Fruit fly (Drosophila melanogaster) whole organism, embryonic: Measurements from ENCODE around the gene CG11912.

ENCODE experiments used
- Atf6 ChIP-seq: fragments of 200-800 bp; sonication (Bioruptor generic); IDR thresholded peaks from 2 replicates; pipeline ENCODE4 v1.3.6; 2022; ENCODE audit warnings: missing biosample characterization, missing genetic modification characterization
- CG10209 ChIP-seq: fragments of 200-800 bp; sonication (Bioruptor generic); optimal IDR thresholded peaks from 3 replicates; lab custom pipeline; 2017; ENCODE audit warnings: missing biosample characterization, mild to moderate bottlenecking, missing genetic modification characterization, missing genetic modification reagents
- CG10979 ChIP-seq: fragments of 200-800 bp; sonication (Bioruptor generic); optimal IDR thresholded peaks from 2 replicates; lab custom pipeline; 2018; ENCODE audit warnings: missing biosample characterization, mild to moderate bottlenecking, missing genetic modification characterization, moderate library complexity
- CG11093 ChIP-seq: fragments of 200-800 bp; sonication (Bioruptor generic); IDR thresholded peaks from 3 replicates; pipeline ENCODE4 v1.3.6; 2022; ENCODE audit warnings: missing biosample characterization, missing genetic modification characterization
- CG12942 ChIP-seq: fragments of 200-800 bp; sonication (Bioruptor generic); optimal IDR thresholded peaks from 3 replicates; lab custom pipeline; 2016; ENCODE audit warnings: missing biosample characterization, missing genetic modification characterization
- CG13624 ChIP-seq: fragments of 200-800 bp; sonication (Bioruptor generic); optimal IDR thresholded peaks from 2 replicates; lab custom pipeline; 2016; ENCODE audit warnings: missing biosample characterization, missing genetic modification characterization
- CG14014 ChIP-seq: fragments of 200-800 bp; sonication (Bioruptor generic); IDR thresholded peaks from 2 replicates; pipeline ENCODE4 v1.3.6; 2022; ENCODE audit warnings: missing biosample characterization, missing genetic modification characterization
- CG14667 ChIP-seq: fragments of 200-800 bp; sonication (Bioruptor generic); IDR thresholded peaks from 2 replicates; pipeline ENCODE4 v1.3.6; 2022; ENCODE audit warnings: missing biosample characterization, missing genetic modification characterization
- CG14860 ChIP-seq: fragments of 200-800 bp; sonication (Bioruptor generic); IDR thresholded peaks from 3 replicates; pipeline ENCODE4 v1.3.6; 2022; ENCODE audit warnings: missing biosample characterization, missing genetic modification characterization; ENCODE audit not compliant: partially characterized antibody
- CG15011 ChIP-seq: fragments of 200-800 bp; sonication (Bioruptor generic); optimal IDR thresholded peaks from 3 replicates; lab custom pipeline; 2018; ENCODE audit warnings: missing biosample characterization, mild to moderate bottlenecking, missing genetic modification characterization
- CG2678 ChIP-seq: fragments of 200-800 bp; sonication (Bioruptor generic); optimal IDR thresholded peaks from 3 replicates; lab custom pipeline; 2019; ENCODE audit warnings: missing biosample characterization, mild to moderate bottlenecking, missing genetic modification characterization, moderate library complexity
- CG30403 ChIP-seq: fragments of 200-800 bp; sonication (Bioruptor generic); optimal IDR thresholded peaks from 3 replicates; lab custom pipeline; 2016; ENCODE audit warnings: missing biosample characterization, missing genetic modification characterization
- CG32532 ChIP-seq: fragments of 200-800 bp; sonication (Bioruptor generic); IDR thresholded peaks from 2 replicates; pipeline ENCODE4 v1.3.6; 2022; ENCODE audit warnings: missing biosample characterization, missing genetic modification characterization
- CG32772 ChIP-seq: fragments of 200-800 bp; sonication (Bioruptor generic); IDR thresholded peaks from 2 replicates; pipeline ENCODE4 v1.3.6; 2022; ENCODE audit warnings: missing biosample characterization, missing genetic modification characterization
- CG3847 ChIP-seq: fragments of 200-800 bp; sonication (Bioruptor generic); IDR thresholded peaks from 2 replicates; pipeline ENCODE4 v1.3.6; 2022; ENCODE audit warnings: missing biosample characterization, missing genetic modification characterization
- CG42726 ChIP-seq: fragments of 200-800 bp; sonication (Bioruptor generic); IDR thresholded peaks from 2 replicates; pipeline ENCODE4 v1.3.6; 2022; ENCODE audit warnings: missing biosample characterization, missing genetic modification characterization; ENCODE audit not compliant: partially characterized antibody
- CG4282 ChIP-seq: fragments of 200-800 bp; sonication (Bioruptor generic); optimal IDR thresholded peaks from 2 replicates; lab custom pipeline; 2016; ENCODE audit warnings: missing biosample characterization, missing genetic modification characterization
- CG4617 ChIP-seq: fragments of 200-800 bp; sonication (Bioruptor generic); optimal IDR thresholded peaks from 3 replicates; lab custom pipeline; 2016; ENCODE audit warnings: missing biosample characterization, missing genetic modification characterization, borderline replicate concordance
- CG7745 ChIP-seq: fragments of 200-800 bp; sonication (Bioruptor generic); optimal IDR thresholded peaks from 2 replicates; lab custom pipeline; 2018; ENCODE audit warnings: missing biosample characterization, mild to moderate bottlenecking, missing genetic modification characterization, moderate library complexity
- CG7963 ChIP-seq: fragments of 200-800 bp; sonication (Bioruptor generic); IDR thresholded peaks from 3 replicates; pipeline ENCODE4 v1.3.6; 2022; ENCODE audit warnings: missing biosample characterization, missing genetic modification characterization; ENCODE audit not compliant: partially characterized antibody
- CkIIα-i1 ChIP-seq: fragments of 200-800 bp; sonication (Bioruptor generic); IDR thresholded peaks from 2 replicates; pipeline ENCODE4 v1.3.6; 2022; ENCODE audit warnings: missing biosample characterization, missing genetic modification characterization
- Dfd ChIP-seq, 2 experiments: fragments of >200 bp; optimal IDR thresholded peaks; 2 replicates each; lab custom pipeline; 2017; ENCODE audit warnings: missing biosample characterization in 2 of 2, missing genetic modification characterization in 2 of 2
- Doc3 ChIP-seq: fragments of 200-800 bp; sonication (Bioruptor generic); IDR thresholded peaks from 3 replicates; pipeline ENCODE4 v1.3.6; 2022; ENCODE audit warnings: missing biosample characterization, missing genetic modification characterization; ENCODE audit not compliant: partially characterized antibody
- Fer3 ChIP-seq: fragments of 200-800 bp; sonication (Bioruptor generic); optimal IDR thresholded peaks from 2 replicates; lab custom pipeline; 2018; ENCODE audit warnings: missing biosample characterization, mild to moderate bottlenecking, missing genetic modification characterization, moderate library complexity
- HLH54F ChIP-seq: fragments of 200-800 bp; sonication (Bioruptor generic); optimal IDR thresholded peaks from 3 replicates; lab custom pipeline; 2016; ENCODE audit warnings: missing biosample characterization, missing genetic modification characterization
- HmgD ChIP-seq: fragments of 200-800 bp; sonication (Bioruptor generic); optimal IDR thresholded peaks from 3 replicates; lab custom pipeline; 2016; ENCODE audit warnings: missing biosample characterization, missing genetic modification characterization
- Hmr ChIP-seq: fragments of 200-800 bp; sonication (Bioruptor generic); optimal IDR thresholded peaks from 3 replicates; lab custom pipeline; 2017; ENCODE audit warnings: mild to moderate bottlenecking, missing biosample characterization, missing genetic modification reagents, missing genetic modification characterization
- Med ChIP-seq: fragments of 200-800 bp; sonication (Bioruptor generic); peaks from one replicate; lab custom pipeline; 2016; ENCODE audit warnings: missing biosample characterization, missing genetic modification characterization, mild to moderate bottlenecking, inconsistent platforms, moderate library complexity
- Mes4 ChIP-seq: fragments of 200-800 bp; sonication (Bioruptor generic); optimal IDR thresholded peaks from 2 replicates; lab custom pipeline; 2016; ENCODE audit warnings: missing biosample characterization, missing genetic modification characterization
- NfI ChIP-seq: fragments of 200-800 bp; sonication (Bioruptor generic); optimal IDR thresholded peaks from 3 replicates; lab custom pipeline; 2018; ENCODE audit warnings: missing biosample characterization, mild to moderate bottlenecking, missing genetic modification characterization, moderate library complexity
- Spps ChIP-seq: fragments of 200-800 bp; sonication (Bioruptor generic); optimal IDR thresholded peaks from 2 replicates; lab custom pipeline; 2018; ENCODE audit warnings: missing biosample characterization, mild to moderate bottlenecking, missing genetic modification characterization
- Stat92E ChIP-seq, 3 experiments: fragments of >200 bp in 2 of 3; fragments of 200-800 bp in 1 of 3; sonication (Bioruptor generic) in 1 of 3; optimal IDR thresholded peaks; 2 replicates each; lab custom pipeline; 2017 to 2019; ENCODE audit warnings: missing biosample characterization in 3 of 3, missing genetic modification characterization in 3 of 3, mild to moderate bottlenecking in 1 of 3, moderate library complexity in 1 of 3
- Tbp ChIP-seq: fragments of >200 bp; optimal IDR thresholded peaks from 2 replicates; lab custom pipeline; 2018; ENCODE audit warnings: missing biosample characterization, missing genetic modification characterization
- ap ChIP-seq: fragments of 200-800 bp; sonication (Bioruptor generic); IDR thresholded peaks from 2 replicates; pipeline ENCODE4 v1.3.6; 2022; ENCODE audit warnings: missing biosample characterization, missing genetic modification characterization
- bbx ChIP-seq: fragments of 200-800 bp; sonication (Bioruptor generic); IDR thresholded peaks from 2 replicates; pipeline ENCODE4 v1.3.6; 2022; ENCODE audit warnings: missing biosample characterization, missing genetic modification characterization; ENCODE audit not compliant: partially characterized antibody
- bcd ChIP-seq: fragments of 200-800 bp; sonication (Bioruptor generic); optimal IDR thresholded peaks from 2 replicates; lab custom pipeline; 2017; ENCODE audit warnings: missing biosample characterization, mild to moderate bottlenecking, missing genetic modification characterization
- danr ChIP-seq: fragments of 200-800 bp; sonication (Bioruptor generic); IDR thresholded peaks from 2 replicates; pipeline ENCODE4 v1.3.6; 2022; ENCODE audit warnings: missing biosample characterization, missing genetic modification characterization
- dmrt11E ChIP-seq: fragments of 200-800 bp; sonication (Bioruptor generic); optimal IDR thresholded peaks from 3 replicates; lab custom pipeline; 2018; ENCODE audit warnings: missing biosample characterization, mild to moderate bottlenecking, missing genetic modification characterization, moderate library complexity
- en ChIP-seq: fragments of 200-800 bp; sonication (Bioruptor generic); optimal IDR thresholded peaks from 2 replicates; lab custom pipeline; 2016; ENCODE audit warnings: missing biosample characterization, missing genetic modification characterization
- fu2 ChIP-seq: fragments of 200-800 bp; sonication (Bioruptor generic); optimal IDR thresholded peaks from 2 replicates; lab custom pipeline; 2016; ENCODE audit warnings: missing biosample characterization, missing genetic modification characterization
- inv ChIP-seq: fragments of 200-800 bp; sonication (Bioruptor generic); IDR thresholded peaks from 2 replicates; pipeline ENCODE4 v1.3.6; 2022; ENCODE audit warnings: missing biosample characterization, missing genetic modification characterization; ENCODE audit not compliant: partially characterized antibody
- ken ChIP-seq: fragments of 200-800 bp; sonication (Bioruptor generic); IDR thresholded peaks from 3 replicates; pipeline ENCODE4 v1.3.6; 2022; ENCODE audit warnings: missing biosample characterization, missing genetic modification characterization
- rib ChIP-seq: fragments of 200-800 bp; sonication (Bioruptor generic); IDR thresholded peaks from 2 replicates; pipeline ENCODE4 v1.3.6; 2022; ENCODE audit warnings: missing biosample characterization, missing genetic modification characterization
- sisA ChIP-seq: fragments of 200-800 bp; sonication (Bioruptor generic); IDR thresholded peaks from 2 replicates; pipeline ENCODE4 v1.3.6; 2022; ENCODE audit warnings: missing biosample characterization, missing genetic modification characterization
- slp2 ChIP-seq: fragments of 200-800 bp; sonication (Bioruptor generic); optimal IDR thresholded peaks from 2 replicates; lab custom pipeline; 2016; ENCODE audit warnings: missing biosample characterization, missing genetic modification characterization
- sna ChIP-seq: fragments of 200-800 bp; sonication (Bioruptor generic); IDR thresholded peaks from 2 replicates; pipeline ENCODE4 v1.3.6; 2022; ENCODE audit warnings: missing biosample characterization, missing genetic modification characterization; ENCODE audit not compliant: partially characterized antibody
- sob ChIP-seq: fragments of 200-800 bp; sonication (Bioruptor generic); IDR thresholded peaks from 2 replicates; pipeline ENCODE4 v1.3.6; 2022; ENCODE audit warnings: missing biosample characterization, missing genetic modification characterization
- stwl ChIP-seq: fragments of 200-800 bp; sonication (Bioruptor generic); optimal IDR thresholded peaks from 3 replicates; lab custom pipeline; 2018; ENCODE audit warnings: missing biosample characterization, mild to moderate bottlenecking, missing genetic modification characterization, moderate library complexity
- tap ChIP-seq: fragments of 200-800 bp; optimal IDR thresholded peaks from 3 replicates; lab custom pipeline; 2019; ENCODE audit warnings: missing biosample characterization, mild to moderate bottlenecking, missing genetic modification characterization, moderate library complexity
- ttk ChIP-seq: fragments of 200-800 bp; sonication (Bioruptor generic); IDR thresholded peaks from 2 replicates; pipeline ENCODE4 v2.1.2; 2022; ENCODE audit warnings: missing biosample characterization, missing genetic modification characterization

The CG11912 gene

DNA sequence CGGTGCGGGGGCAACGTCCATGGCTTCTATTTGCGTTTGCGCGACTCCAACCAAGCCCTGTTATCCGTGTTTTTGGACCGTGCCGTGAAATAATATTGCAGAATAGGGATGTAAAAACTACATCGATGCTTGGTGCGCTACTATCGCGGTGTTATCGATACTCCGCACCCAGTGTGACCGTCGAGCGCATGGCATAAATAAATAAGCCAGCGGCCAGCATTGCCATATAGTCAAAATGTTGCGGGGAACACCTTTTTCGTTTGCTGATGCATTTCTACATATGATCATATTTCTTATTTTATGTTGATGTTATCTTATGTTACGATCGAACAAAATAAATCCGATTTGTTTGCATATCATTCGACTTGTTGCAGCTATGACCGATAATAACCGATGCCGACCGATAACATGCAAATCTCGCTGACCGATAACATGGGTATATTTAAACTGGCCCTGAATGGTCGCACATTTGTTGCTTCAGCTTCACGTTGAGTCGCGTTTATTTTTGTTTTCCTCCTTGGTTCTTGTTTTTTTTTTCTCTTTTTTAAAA is 41.9 kb downstream of the CG11912 start, which contains the start of gene smo (continued):
- peak in 1 of 3 experiments; percentile 14 for TF ChIP-seq Stat92E (GFP tag; optimal IDR thresholded peaks at IDR 0.05; lab: Kevin White, UChicago)
- no peak for TF ChIP-seq CG2678
- TF ChIP-seq fu2 (GFP tag; lab: Kevin White, UChicago): no peak
- peak; percentile 81 for TF ChIP-seq inv (GFP tag; lab: Robert Waterston, UW)
- no peak for TF ChIP-seq CG14014
- no peak for TF ChIP-seq Tbp (GFP tag; lab: Kevin White, UChicago)
- peak; percentile 73 for TF ChIP-seq CG7963 (GFP tag; lab: Robert Waterston, UW)
- peak; percentile 27 for TF ChIP-seq CG12942 (GFP tag; lab: Kevin White, UChicago)
- peak; percentile 56 for TF ChIP-seq bcd (GFP tag; lab: Kevin White, UChicago)
- TF ChIP-seq CG14667 (GFP tag; lab: Robert Waterston, UW): no peak
- no peak for TF ChIP-seq ap (GFP tag; lab: Robert Waterston, UW)
- TF ChIP-seq HLH54F (GFP tag; lab: Kevin White, UChicago): peak; percentile 65
- TF ChIP-seq CkIIα-i1: no peak
- no peak for TF ChIP-seq rib (GFP tag; lab: Robert Waterston, UW)
- no peak for TF ChIP-seq Atf6 (GFP tag; lab: Robert Waterston, UW)
- TF ChIP-seq Fer3 (tag; lab: Kevin White, UChicago): no peak
- TF ChIP-seq CG14860 (GFP tag; lab: Robert Waterston, UW): peak; percentile 75
- no peak for TF ChIP-seq Dfd (GFP tag; optimal IDR thresholded peaks at IDR 0.05; lab: Kevin White, UChicago)
- no peak for TF ChIP-seq en (GFP tag; lab: Kevin White, UChicago)
- TF ChIP-seq CG30403 (GFP tag; lab: Kevin White, UChicago): peak; percentile 44
- TF ChIP-seq sob (GFP tag; lab: Robert Waterston, UW): 0 out of 2 replicates have a peak, but pooled peaks have one; percentile 24
- TF ChIP-seq stwl: peak; percentile 81
- peak; percentile 60 for TF ChIP-seq Hmr
- peak; percentile 51 for TF ChIP-seq CG4617 (GFP tag; lab: Kevin White, UChicago)
- TF ChIP-seq sisA: peak; percentile 44; the same call in 1 of the 2 replicates
- TF ChIP-seq CG7745: no peak
- TF ChIP-seq CG10979 (tag; lab: Kevin White, UChicago): no peak
- TF ChIP-seq Doc3: peak; percentile 75
- TF ChIP-seq CG13624: peak; percentile 24
- TF ChIP-seq CG32532 (GFP tag; lab: Robert Waterston, UW): no peak
- TF ChIP-seq ken: no peak
- TF ChIP-seq slp2: peak; percentile 56
- TF ChIP-seq CG10209 (GFP tag; lab: Kevin White, UChicago): no peak
- no peak for TF ChIP-seq ttk (GFP tag; lab: Robert Waterston, UW)
- peak; percentile 89 for TF ChIP-seq CG42726 (GFP tag; lab: Robert Waterston, UW)
- TF ChIP-seq tap (tag; lab: Kevin White, UChicago): no peak
- TF ChIP-seq CG15011 (GFP tag; lab: Kevin White, UChicago): no peak
- peak; percentile 29 for TF ChIP-seq Mes4 (GFP tag; lab: Kevin White, UChicago)
- peak; percentile 34 for TF ChIP-seq dmrt11E (tag; lab: Kevin White, UChicago)
- TF ChIP-seq NfI (GFP tag; lab: Kevin White, UChicago): no peak
- TF ChIP-seq CG3847: peak; percentile 62
- TF ChIP-seq sna (GFP tag; lab: Robert Waterston, UW): peak; percentile 76; the same call in 1 of the 2 replicates
- no peak for TF ChIP-seq CG11093
- peak; percentile 57 for TF ChIP-seq HmgD (GFP tag; lab: Kevin White, UChicago)
- TF ChIP-seq CG32772 (GFP tag; lab: Robert Waterston, UW): no peak
- no peak for TF ChIP-seq CG4282 (GFP tag; lab: Kevin White, UChicago)
- TF ChIP-seq danr (GFP tag; lab: Robert Waterston, UW): no peak
- TF ChIP-seq Spps (tag; lab: Kevin White, UChicago): no peak
- TF ChIP-seq bbx (GFP tag; lab: Robert Waterston, UW): peak; percentile 72
- peak; percentile 89 for TF ChIP-seq Med (GFP tag; lab: Kevin White, UChicago)
